Worm (Caenorhabditis elegans) whole organism, midembryonic: ENCODE data around the gene oac-49.

Experiments used
- T22C8.4 ChIP-seq: fragments of 200-800 bp; sonication (Bioruptor generic); IDR thresholded peaks from 2 replicates; pipeline ENCODE4 v1.3.6; 2022; ENCODE audit warnings: missing genetic modification characterization, missing compliant biosample characterization
- cog-1 ChIP-seq: sonication (generic microtip); optimal IDR thresholded peaks from 2 replicates; lab custom pipeline; 2016; ENCODE audit warnings: missing genetic modification characterization, missing compliant biosample characterization
- flt-1 ChIP-seq: fragments of 200-800 bp; sonication (Bioruptor generic); IDR thresholded peaks from 2 replicates; pipeline ENCODE4 v1.3.6; 2022; ENCODE audit warnings: missing genetic modification characterization, missing compliant biosample characterization
- klf-2 ChIP-seq: fragments of 200-800 bp; sonication (Bioruptor generic); conservative IDR thresholded peaks from 2 replicates; pipeline ENCODE4 v1.3.6; 2022; ENCODE audit warnings: missing genetic modification reagents, missing genetic modification characterization, missing compliant biosample characterization
- med-1 ChIP-seq: sonication (generic microtip); optimal IDR thresholded peaks from 2 replicates; lab custom pipeline; 2017; ENCODE audit warnings: missing genetic modification characterization, mild to moderate bottlenecking, missing compliant biosample characterization, antibody characterized with exemption, missing genetic modification reagents; ENCODE audit not compliant: insufficient read depth
- ref-1 ChIP-seq: fragments of 200-800 bp; sonication (Bioruptor generic); conservative IDR thresholded peaks from 2 replicates; pipeline ENCODE4 v1.3.6; 2022; ENCODE audit warnings: missing genetic modification reagents, missing genetic modification characterization, missing compliant biosample characterization
- tab-1 ChIP-seq: fragments of 200-800 bp; sonication (Bioruptor generic); IDR thresholded peaks from 2 replicates; pipeline ENCODE4 v1.3.6; 2022; ENCODE audit warnings: missing genetic modification characterization, missing compliant biosample characterization
- ztf-23 ChIP-seq: fragments of 200-800 bp; sonication (Bioruptor generic); IDR thresholded peaks from 2 replicates; pipeline ENCODE4 v1.3.6; 2022; ENCODE audit warnings: missing genetic modification reagents, missing genetic modification characterization, missing compliant biosample characterization
- ztf-29 ChIP-seq: fragments of 200-800 bp; sonication (Bioruptor generic); IDR thresholded peaks from 2 replicates; pipeline ENCODE4 v1.3.6; 2022; ENCODE audit warnings: missing genetic modification reagents, missing genetic modification characterization, missing compliant biosample characterization

oac-49 gene

ce11 chrV:19205450-19205849 lies 12.3 kb upstream of the oac-49 start:
- TF ChIP-seq flt-1 (no peak), med-1 (no peak), cog-1 (tag; lab: Kevin White, UChicago) (no peak), klf-2 (GFP tag; lab: Robert Waterston, UW) (no peak), ztf-23 (GFP tag; lab: Robert Waterston, UW) (no peak), T22C8.4 (no peak), tab-1 (GFP tag; lab: Robert Waterston, UW) (no peak), ref-1 (GFP tag; lab: Robert Waterston, UW) (no peak), ztf-29 (GFP tag; lab: Robert Waterston, UW) (no peak)

- TF ChIP-seq flt-1: no peak
- TF ChIP-seq med-1: no peak
- TF ChIP-seq ztf-23 (GFP tag; lab: Robert Waterston, UW): no peak
These were observed 10.9 kb upstream of the oac-49 start for ce11 chrV:19206911-19207310.

- no peak for TF ChIP-seq ref-1 (GFP tag; lab: Robert Waterston, UW)
- TF ChIP-seq T22C8.4: no peak
- TF ChIP-seq ztf-23 (GFP tag; lab: Robert Waterston, UW): no peak
- TF ChIP-seq klf-2 (GFP tag; lab: Robert Waterston, UW): no peak
- no peak for TF ChIP-seq cog-1 (tag; lab: Kevin White, UChicago)
- no peak for TF ChIP-seq med-1
- no peak for TF ChIP-seq flt-1
- TF ChIP-seq ztf-29 (GFP tag; lab: Robert Waterston, UW): no peak
- TF ChIP-seq tab-1 (GFP tag; lab: Robert Waterston, UW): no peak
These were observed 6.0 kb upstream of the oac-49 start, which contains the start of gene nhr-79 for ce11 chrV:19211795-19212194. Gene nhr-79, minus strand, starts transcription at chrV:19211895.

- no peak for TF ChIP-seq ztf-29 (GFP tag; lab: Robert Waterston, UW)
- TF ChIP-seq cog-1 (tag; lab: Kevin White, UChicago): no peak
- TF ChIP-seq flt-1: no peak
- TF ChIP-seq ref-1 (GFP tag; lab: Robert Waterston, UW): no peak
- no peak for TF ChIP-seq med-1
- TF ChIP-seq tab-1 (GFP tag; lab: Robert Waterston, UW): no peak
- TF ChIP-seq ztf-23 (GFP tag; lab: Robert Waterston, UW): no peak
- TF ChIP-seq klf-2 (GFP tag; lab: Robert Waterston, UW): no peak
- no peak for TF ChIP-seq T22C8.4
These were observed 5.4 kb upstream of the oac-49 start for ce11 chrV:19212354-19212753.

ce11 chrV:19217104-19217503 lies 671 bp upstream of the oac-49 start, which contains the start of gene srr-2:
Gene srr-2, minus strand, starts transcription at chrV:19217176.
- TF ChIP-seq ztf-23 (GFP tag; lab: Robert Waterston, UW) (no peak), klf-2 (GFP tag; lab: Robert Waterston, UW) (no peak), T22C8.4 (no peak), ref-1 (GFP tag; lab: Robert Waterston, UW) (no peak), med-1 (no peak), flt-1 (no peak), tab-1 (GFP tag; lab: Robert Waterston, UW) (no peak), ztf-29 (GFP tag; lab: Robert Waterston, UW) (no peak), cog-1 (tag; lab: Kevin White, UChicago) (no peak)

ce11 chrV:19230413-19230812 lies 12.6 kb downstream of the oac-49 start, which contains the start of gene sqst-3:
Gene sqst-3, plus strand, starts transcription at chrV:19230782.
- TF ChIP-seq klf-2 (GFP tag; lab: Robert Waterston, UW) (no peak), T22C8.4 (no peak), ref-1 (GFP tag; lab: Robert Waterston, UW) (no peak), med-1 (no peak), ztf-23 (GFP tag; lab: Robert Waterston, UW) (no peak), ztf-29 (GFP tag; lab: Robert Waterston, UW) (no peak), tab-1 (GFP tag; lab: Robert Waterston, UW) (no peak), flt-1 (no peak), cog-1 (tag; lab: Kevin White, UChicago) (no peak)

- no peak for TF ChIP-seq ztf-29 (GFP tag; lab: Robert Waterston, UW)
- TF ChIP-seq ref-1 (GFP tag; lab: Robert Waterston, UW): no peak
- no peak for TF ChIP-seq T22C8.4
- TF ChIP-seq cog-1 (tag; lab: Kevin White, UChicago): no peak
- 0 out of 2 replicates have a peak, but pooled peaks have one; percentile 13 for TF ChIP-seq ztf-23 (GFP tag; lab: Robert Waterston, UW)
- TF ChIP-seq klf-2 (GFP tag; lab: Robert Waterston, UW): no peak
- peak; percentile 58; the same call in 1 of the 2 replicates for TF ChIP-seq tab-1 (GFP tag; lab: Robert Waterston, UW)
- TF ChIP-seq flt-1: no peak
- TF ChIP-seq med-1: no peak
These were observed 13.4 kb downstream of the oac-49 start for ce11 chrV:19231167-19231566.

- TF ChIP-seq ztf-29 (GFP tag; lab: Robert Waterston, UW) (no peak), tab-1 (GFP tag; lab: Robert Waterston, UW) (no peak), flt-1 (no peak), cog-1 (tag; lab: Kevin White, UChicago) (no peak), klf-2 (GFP tag; lab: Robert Waterston, UW) (no peak), ref-1 (GFP tag; lab: Robert Waterston, UW) (no peak), ztf-23 (GFP tag; lab: Robert Waterston, UW) (no peak), T22C8.4 (no peak), med-1 (no peak)
These were observed 15.7 kb downstream of the oac-49 start, which contains the start of gene fbxb-116 for ce11 chrV:19233469-19233868. Gene fbxb-116, plus strand, starts transcription at chrV:19233769.

- no peak for TF ChIP-seq tab-1 (GFP tag; lab: Robert Waterston, UW)
- no peak for TF ChIP-seq klf-2 (GFP tag; lab: Robert Waterston, UW)
- TF ChIP-seq ztf-23 (GFP tag; lab: Robert Waterston, UW): no peak
- no peak for TF ChIP-seq cog-1 (tag; lab: Kevin White, UChicago)
- no peak for TF ChIP-seq flt-1
- no peak for TF ChIP-seq ref-1 (GFP tag; lab: Robert Waterston, UW)
- TF ChIP-seq T22C8.4: no peak
- no peak for TF ChIP-seq ztf-29 (GFP tag; lab: Robert Waterston, UW)
- no peak for TF ChIP-seq med-1
These were observed 19.4 kb downstream of the oac-49 start, which contains the start of gene fbxb-2 for ce11 chrV:19237204-19237603. Gene fbxb-2, minus strand, starts transcription at chrV:19237304.

ce11 chrV:19240129-19240528 lies 22.4 kb downstream of the oac-49 start, which contains the start of the genes fbxb-115 and fbxb-1:
Gene fbxb-115, minus strand, starts transcription at chrV:19240229.
Gene fbxb-1, plus strand, starts transcription at chrV:19240354.
- TF ChIP-seq med-1 (no peak), ztf-29 (GFP tag; lab: Robert Waterston, UW) (no peak), cog-1 (tag; lab: Kevin White, UChicago) (no peak), klf-2 (GFP tag; lab: Robert Waterston, UW) (no peak), flt-1 (no peak), ref-1 (GFP tag; lab: Robert Waterston, UW) (no peak), tab-1 (GFP tag; lab: Robert Waterston, UW) (no peak), T22C8.4 (no peak), ztf-23 (GFP tag; lab: Robert Waterston, UW) (no peak)
